Worm (Caenorhabditis elegans) whole organism, L4/young adult: ENCODE results near the gene unc-31.

Source experiments
- dao-5 ChIP-seq: sonication (generic microtip); optimal IDR thresholded peaks from 2 replicates; lab custom pipeline; 2016; ENCODE audit warnings: missing genotype, missing genetic modification characterization, moderate library complexity, missing compliant biosample characterization
- him-1 ChIP-seq: sonication (generic microtip); optimal IDR thresholded peaks from 2 replicates; lab custom pipeline; 2016; ENCODE audit warnings: missing genotype, missing genetic modification reagents, missing genetic modification characterization, missing compliant biosample characterization

DNA sequence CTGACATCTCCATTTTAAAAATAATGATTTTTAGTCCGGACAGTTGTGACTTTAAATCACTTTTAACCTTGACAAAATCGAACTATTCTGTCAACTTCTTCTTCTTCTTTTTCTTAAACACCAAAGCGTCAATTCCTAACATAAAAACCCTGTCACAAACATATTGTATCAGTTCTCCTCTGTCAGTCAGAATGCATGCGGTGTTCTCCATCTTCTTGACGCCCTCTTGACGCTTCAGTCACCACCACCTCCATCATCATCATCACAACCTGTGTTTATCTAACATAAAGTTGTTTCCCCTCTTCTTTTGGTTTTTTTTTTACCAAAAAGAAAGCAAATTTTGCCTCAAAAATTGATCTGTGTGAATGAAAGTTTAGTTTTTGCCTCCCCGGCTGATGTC lies 61.7 kb downstream of the unc-31 start:
- TF ChIP-seq him-1 (no peak), dao-5 (tag; lab: Kevin White, UChicago) (no peak)
